Fruit fly (Drosophila melanogaster): Measurements from ENCODE around the gene CG14669.

DNA sequence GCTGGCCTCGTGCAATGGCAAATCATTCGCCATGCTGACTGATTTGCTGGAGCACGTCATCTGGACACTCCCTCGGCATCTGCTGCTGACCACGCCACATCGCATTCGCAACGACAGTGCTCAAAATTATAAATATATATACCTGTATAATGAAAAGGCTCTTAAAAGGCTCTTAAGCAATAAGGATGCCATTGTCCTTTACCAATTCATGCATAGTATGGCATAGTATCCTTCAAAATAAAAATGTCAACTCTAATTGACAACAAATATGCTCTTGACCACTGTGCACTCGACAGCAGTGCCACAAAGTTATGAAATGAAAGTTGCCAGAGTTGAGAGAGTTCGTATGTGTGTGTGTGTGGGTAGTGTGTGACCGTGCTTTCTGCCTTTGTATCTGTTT lies 7.8 kb downstream of the CG14669 start:
- TF ChIP-seq Sin3A (optimal IDR thresholded peaks at IDR 0.05) = no peak
- no peak for TF ChIP-seq insv (optimal IDR thresholded peaks at IDR 0.05)
- TF ChIP-seq h (optimal IDR thresholded peaks at IDR 0.05) = no peak
- no peak for TF ChIP-seq Myc (optimal IDR thresholded peaks at IDR 0.05)
- TF ChIP-seq psq (optimal IDR thresholded peaks at IDR 0.05) = no peak
- no peak for TF ChIP-seq ttk (optimal IDR thresholded peaks at IDR 0.05)

Data from Kc167 (cell line).